Worm (Caenorhabditis elegans): ENCODE measurements around the gene pqn-73.

ce11 chrII:8508956-8509355 lies 31.6 kb upstream of the pqn-73 start, which contains the start of gene T13H5.1:
- TF ChIP-seq ceh-63 (GFP tag; optimal IDR thresholded peaks at IDR 0.05) (no peak), alr-1 (tag; optimal IDR thresholded peaks at IDR 0.05; ENCODE audit: borderline replicate concordance) (no peak), nhr-76 (tag; optimal IDR thresholded peaks at IDR 0.05) (no peak), Y116A8C.19 (tag; optimal IDR thresholded peaks at IDR 0.05; ENCODE audit: borderline replicate concordance) (no peak), rnt-1 (tag; optimal IDR thresholded peaks at IDR 0.05) (no peak), unc-62 (GFP tag; optimal IDR thresholded peaks at IDR 0.05) (no peak), mdl-1 (tag; optimal IDR thresholded peaks at IDR 0.05) (no peak), skn-1 (tag; optimal IDR thresholded peaks at IDR 0.05) (no peak), nhr-47 (tag; optimal IDR thresholded peaks at IDR 0.05) (no peak)
